Worm (Caenorhabditis elegans): ENCODE results near the gene Y73B6BL.31.

The Y73B6BL.31 gene

DNA sequence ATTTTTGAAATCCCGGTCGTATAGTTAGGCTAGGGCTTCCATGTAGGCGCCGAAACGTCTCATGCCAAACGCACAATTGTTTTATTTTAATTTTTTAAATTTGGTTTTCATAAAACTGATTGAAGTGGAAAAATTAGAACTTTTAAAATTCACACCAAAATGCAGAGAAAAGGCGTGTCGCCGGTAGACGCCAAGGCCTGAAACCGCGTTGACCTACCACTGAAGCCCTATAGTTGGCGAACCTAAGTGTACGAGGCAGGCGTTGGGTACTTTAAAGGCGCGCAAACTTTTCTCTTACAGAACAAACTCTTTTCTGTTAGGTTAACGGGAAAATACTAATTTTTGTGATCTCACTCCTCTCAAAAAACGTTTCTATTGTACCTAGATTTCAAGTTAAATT is 51.6 kb downstream of the Y73B6BL.31 start, which contains the start of gene Y73B6BL.44:
Gene Y73B6BL.44 (plus strand): TSS at position 301 of the 400 bp plus-strand sequence.
- TF ChIP-seq lin-13 (tag; optimal IDR thresholded peaks at IDR 0.05) (no peak), hlh-1 (tag; optimal IDR thresholded peaks at IDR 0.05) (no peak), snpc-4 (tag; optimal IDR thresholded peaks at IDR 0.05) (no peak), nhr-76 (tag; optimal IDR thresholded peaks at IDR 0.05) (no peak), lsy-2 (tag; optimal IDR thresholded peaks at IDR 0.05) (no peak), ztf-11 (tag; optimal IDR thresholded peaks at IDR 0.05) (no peak), unc-120 (tag; optimal IDR thresholded peaks at IDR 0.05; ENCODE audit: poor library complexity, severe bottlenecking) (no peak), lin-32 (GFP tag; optimal IDR thresholded peaks at IDR 0.05) (no peak), ceh-43 (GFP tag; optimal IDR thresholded peaks at IDR 0.05) (no peak), mls-2 (tag; optimal IDR thresholded peaks at IDR 0.05) (no peak), mep-1 (tag; optimal IDR thresholded peaks at IDR 0.05) (no peak), flh-1 (GFP tag; optimal IDR thresholded peaks at IDR 0.05) (no peak)

DNA sequence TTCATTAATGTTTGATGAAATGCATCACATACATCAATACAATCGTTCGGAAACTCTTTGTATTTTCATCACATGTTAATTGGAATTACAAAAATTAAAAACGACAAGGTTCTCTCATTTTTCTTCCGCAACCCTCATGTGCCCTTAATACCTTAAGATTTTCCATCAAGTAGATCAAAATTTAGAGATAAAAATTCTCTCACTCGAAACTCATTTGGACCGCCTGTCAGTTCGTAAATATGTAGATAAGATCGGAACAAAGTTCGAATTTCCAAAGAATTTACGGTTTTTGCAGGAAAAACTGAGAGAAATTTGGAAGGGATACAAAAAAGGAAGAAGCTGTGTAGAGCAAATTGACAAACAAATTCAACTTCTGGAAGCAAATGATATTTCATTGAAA is 54.4 kb downstream of the Y73B6BL.31 start:
- TF ChIP-seq pha-4 (tag; optimal IDR thresholded peaks at IDR 0.05) = no peak
- no peak for TF ChIP-seq unc-120 (tag; optimal IDR thresholded peaks at IDR 0.05; ENCODE audit: poor library complexity, severe bottlenecking)
- no peak for TF ChIP-seq ztf-11 (tag; optimal IDR thresholded peaks at IDR 0.05)
- no peak for TF ChIP-seq zip-8 (tag; optimal IDR thresholded peaks at IDR 0.05)
- TF ChIP-seq tbx-8 (GFP tag; optimal IDR thresholded peaks at IDR 0.05) = no peak

Data from whole organism, mixed stage, embryonic.